Worm (Caenorhabditis elegans) whole organism, L1 larva: Measurements from ENCODE around the gene C45G9.6.

ENCODE experiments used
- C16A3.4 ChIP-seq: fragments of 150-350 bp; optimal IDR thresholded peaks from 2 replicates; lab custom pipeline; 2014; ENCODE audit warnings: missing biosample characterization, missing genetic modification characterization
- C34B4.2 ChIP-seq: sonication (generic microtip); optimal IDR thresholded peaks from 2 replicates; lab custom pipeline; 2017; ENCODE audit warnings: mild to moderate bottlenecking, missing genetic modification characterization, missing compliant biosample characterization
- Y116A8C.19 ChIP-seq: sonication (generic microtip); optimal IDR thresholded peaks from 2 replicates; lab custom pipeline; 2016; ENCODE audit warnings: missing compliant biosample characterization, missing genetic modification characterization, borderline replicate concordance
- aha-1 ChIP-seq: fragments of 150-350 bp; optimal IDR thresholded peaks from 2 replicates; lab custom pipeline; 2014; ENCODE audit warnings: missing biosample characterization, missing genetic modification characterization
- alr-1 ChIP-seq: fragments of 200-800 bp; sonication (Bioruptor generic); optimal IDR thresholded peaks from 2 replicates; lab custom pipeline; 2018; ENCODE audit warnings: borderline replicate concordance, mild to moderate bottlenecking, missing genetic modification characterization, missing compliant biosample characterization
- ama-1 ChIP-seq: fragments of 150-350 bp; optimal IDR thresholded peaks from 2 replicates; lab custom pipeline; 2014
- ceh-8 ChIP-seq: fragments of 200-800 bp; sonication (Bioruptor generic); optimal IDR thresholded peaks from 2 replicates; lab custom pipeline; 2018; ENCODE audit warnings: mild to moderate bottlenecking, missing genetic modification characterization, moderate library complexity, missing compliant biosample characterization
- ceh-82 ChIP-seq, 3 experiments: fragments of 150-350 bp in 1 of 3; sonication (generic microtip) in 2 of 3; optimal IDR thresholded peaks; 2 replicates each; lab custom pipeline; 2014 to 2017; ENCODE audit warnings: missing biosample characterization in 3 of 3, missing genetic modification characterization in 3 of 3
- ceh-88 ChIP-seq: fragments of 200-800 bp; sonication (Bioruptor generic); IDR thresholded peaks from 2 replicates; pipeline ENCODE4 v1.3.6; 2022; ENCODE audit warnings: missing genetic modification characterization, missing compliant biosample characterization
- dpl-1 ChIP-seq, 3 experiments: fragments of 150-350 bp in 2 of 3; sonication (generic microtip) in 1 of 3; optimal IDR thresholded peaks; 2 replicates each; lab custom pipeline; 2014 to 2017; ENCODE audit warnings: missing biosample characterization in 3 of 3, missing genetic modification characterization in 3 of 3, missing genetic modification reagents in 3 of 3
- dsc-1 ChIP-seq: sonication (generic microtip); optimal IDR thresholded peaks from 2 replicates; lab custom pipeline; 2016; ENCODE audit warnings: mild to moderate bottlenecking, missing genetic modification characterization, missing compliant biosample characterization
- efl-3 ChIP-seq: fragments of 200-800 bp; sonication (Bioruptor generic); optimal IDR thresholded peaks from 2 replicates; lab custom pipeline; 2018; ENCODE audit warnings: mild to moderate bottlenecking, missing genetic modification characterization, missing compliant biosample characterization
- egl-13 ChIP-seq: sonication (generic microtip); optimal IDR thresholded peaks from 2 replicates; lab custom pipeline; 2016; ENCODE audit warnings: missing genotype, missing genetic modification reagents, missing genetic modification characterization, missing compliant biosample characterization
- egl-27 ChIP-seq, 2 experiments: fragments of 150-350 bp in 1 of 2; sonication (generic microtip); optimal IDR thresholded peaks; 3 replicates each; lab custom pipeline; 2017 to 2018; ENCODE audit warnings: missing biosample characterization in 2 of 2, missing genetic modification characterization in 2 of 2, missing genetic modification reagents in 2 of 2
- elt-2 ChIP-seq: sonication (generic microtip); optimal IDR thresholded peaks from 2 replicates; lab custom pipeline; 2016; ENCODE audit warnings: missing genetic modification characterization, mild to moderate bottlenecking, inconsistent platforms, missing compliant biosample characterization, missing genetic modification reagents
- elt-3 ChIP-seq, 6 experiments: fragments of 150-350 bp in 1 of 6; sonication (generic microtip); optimal IDR thresholded peaks; 2 replicates each; lab custom pipeline; 2017 to 2018; ENCODE audit warnings: missing biosample characterization in 6 of 6, missing genetic modification characterization in 6 of 6, inconsistent platforms in 1 of 6
- fkh-10 ChIP-seq: sonication (generic microtip); optimal IDR thresholded peaks from 2 replicates; lab custom pipeline; 2017; ENCODE audit warnings: missing biosample characterization, missing genetic modification reagents, missing genetic modification characterization
- fkh-4 ChIP-seq: sonication (generic microtip); optimal IDR thresholded peaks from 2 replicates; lab custom pipeline; 2016; ENCODE audit warnings: missing compliant biosample characterization, missing genetic modification characterization, borderline replicate concordance
- grh-1 ChIP-seq: fragments of 200-800 bp; sonication (Bioruptor generic); IDR thresholded peaks from 2 replicates; pipeline ENCODE4 v1.3.6; 2022; ENCODE audit warnings: missing genetic modification reagents, missing genetic modification characterization, missing compliant biosample characterization
- hlh-4 ChIP-seq: sonication (generic microtip); optimal IDR thresholded peaks from 2 replicates; lab custom pipeline; 2016; ENCODE audit warnings: mild to moderate bottlenecking, missing genetic modification characterization, missing compliant biosample characterization
- irx-1 ChIP-seq: sonication (generic microtip); optimal IDR thresholded peaks from 2 replicates; lab custom pipeline; 2016; ENCODE audit warnings: missing genetic modification characterization, missing compliant biosample characterization
- isw-1 ChIP-seq: fragments of 200-800 bp; sonication (Bioruptor generic); IDR thresholded peaks from 2 replicates; pipeline ENCODE4 v1.3.6; 2022; ENCODE audit warnings: missing genetic modification characterization, missing compliant biosample characterization
- jun-1 ChIP-seq: fragments of 150-350 bp; optimal IDR thresholded peaks from 2 replicates; lab custom pipeline; 2014; ENCODE audit warnings: missing biosample characterization, missing genetic modification reagents, missing genetic modification characterization
- lin-13 ChIP-seq: fragments of 150-350 bp; optimal IDR thresholded peaks from 2 replicates; lab custom pipeline; 2014; ENCODE audit warnings: missing biosample characterization, missing genetic modification reagents, missing genetic modification characterization
- lin-14 ChIP-seq: fragments of 200-800 bp; sonication (Bioruptor generic); optimal IDR thresholded peaks from 2 replicates; lab custom pipeline; 2018; ENCODE audit warnings: mild to moderate bottlenecking, missing genetic modification characterization, moderate library complexity, missing compliant biosample characterization
- lin-35 ChIP-seq, 2 experiments: fragments of 150-350 bp; optimal IDR thresholded peaks; 2 replicates each; lab custom pipeline; 2014; ENCODE audit warnings: missing biosample characterization in 2 of 2, missing genetic modification characterization in 2 of 2, missing genetic modification reagents in 2 of 2
- lin-39 ChIP-seq: fragments of 150-350 bp; optimal IDR thresholded peaks from 2 replicates; lab custom pipeline; 2014; ENCODE audit warnings: missing biosample characterization, missing genetic modification reagents, missing genetic modification characterization
- mab-9 ChIP-seq: fragments of 200-800 bp; sonication (Bioruptor generic); IDR thresholded peaks from 2 replicates; pipeline ENCODE4 v1.3.6; 2022; ENCODE audit warnings: missing genetic modification reagents, missing genetic modification characterization, missing compliant biosample characterization
- nhr-11 ChIP-seq: fragments of 150-350 bp; optimal IDR thresholded peaks from 2 replicates; lab custom pipeline; 2014; ENCODE audit warnings: missing biosample characterization, missing genetic modification characterization
- nhr-20 ChIP-seq: sonication (generic microtip); optimal IDR thresholded peaks from 2 replicates; lab custom pipeline; 2016; ENCODE audit warnings: mild to moderate bottlenecking, missing genetic modification characterization, missing compliant biosample characterization
- nhr-76 ChIP-seq: sonication (generic microtip); optimal IDR thresholded peaks from 2 replicates; lab custom pipeline; 2017; ENCODE audit warnings: missing biosample characterization, missing genetic modification characterization
- nhr-77 ChIP-seq: fragments of 150-350 bp; optimal IDR thresholded peaks from 2 replicates; lab custom pipeline; 2014; ENCODE audit warnings: missing biosample characterization, missing genetic modification characterization
- nhr-84 ChIP-seq: sonication (generic microtip); optimal IDR thresholded peaks from 2 replicates; lab custom pipeline; 2017; ENCODE audit warnings: missing biosample characterization, missing genetic modification characterization
- nhr-85 ChIP-seq: sonication (generic microtip); peaks from one replicate; lab custom pipeline; 2016; ENCODE audit warnings: missing genetic modification characterization, inconsistent platforms, missing compliant biosample characterization
- nhr-90 ChIP-seq: sonication (generic microtip); optimal IDR thresholded peaks from 2 replicates; lab custom pipeline; 2016; ENCODE audit warnings: mild to moderate bottlenecking, missing genetic modification characterization, missing compliant biosample characterization; ENCODE audit not compliant: poor library complexity
- pag-3 ChIP-seq: sonication (generic microtip); optimal IDR thresholded peaks from 2 replicates; lab custom pipeline; 2017; ENCODE audit warnings: missing genetic modification characterization, mild to moderate bottlenecking, missing compliant biosample characterization, antibody characterized with exemption, borderline replicate concordance; ENCODE audit not compliant: insufficient read depth
- snpc-4 ChIP-seq: fragments of 150-350 bp; optimal IDR thresholded peaks from 2 replicates; lab custom pipeline; 2014; ENCODE audit warnings: missing biosample characterization, missing genetic modification characterization
- snu-23 ChIP-seq: sonication (generic microtip); optimal IDR thresholded peaks from 2 replicates; lab custom pipeline; 2016; ENCODE audit warnings: missing genetic modification characterization, missing compliant biosample characterization
- sox-4 ChIP-seq: sonication (generic microtip); optimal IDR thresholded peaks from 2 replicates; lab custom pipeline; 2016; ENCODE audit warnings: missing genetic modification characterization, missing compliant biosample characterization
- sptf-1 ChIP-seq: fragments of 150-350 bp; optimal IDR thresholded peaks from 2 replicates; lab custom pipeline; 2014; ENCODE audit warnings: missing biosample characterization, missing genetic modification characterization
- sup-37 ChIP-seq: fragments of 200-800 bp; sonication (Bioruptor generic); optimal IDR thresholded peaks from 2 replicates; lab custom pipeline; 2018; ENCODE audit warnings: mild to moderate bottlenecking, missing genetic modification characterization, missing compliant biosample characterization
- swsn-7 ChIP-seq: sonication (generic microtip); optimal IDR thresholded peaks from 2 replicates; lab custom pipeline; 2016; ENCODE audit warnings: missing genetic modification characterization, missing compliant biosample characterization
- tbx-2 ChIP-seq: sonication (generic microtip); optimal IDR thresholded peaks from 2 replicates; lab custom pipeline; 2016; ENCODE audit warnings: missing genetic modification characterization, missing compliant biosample characterization
- unc-130 ChIP-seq: fragments of 150-350 bp; optimal IDR thresholded peaks from 2 replicates; lab custom pipeline; 2017; ENCODE audit warnings: missing biosample characterization, missing genetic modification characterization, inconsistent platforms
- unc-62 ChIP-seq: fragments of 150-350 bp; optimal IDR thresholded peaks from 2 replicates; lab custom pipeline; 2014; ENCODE audit warnings: missing biosample characterization, missing genetic modification reagents, missing genetic modification characterization
- zag-1 ChIP-seq: fragments of 150-350 bp; optimal IDR thresholded peaks from 2 replicates; lab custom pipeline; 2014; ENCODE audit warnings: missing biosample characterization, missing genetic modification characterization
- ztf-11 ChIP-seq, 2 experiments: sonication (generic microtip); optimal IDR thresholded peaks; 2 replicates each; lab custom pipeline; 2016 to 2017; ENCODE audit warnings: missing genetic modification characterization in 2 of 2, missing biosample characterization in 1 of 2, missing compliant biosample characterization in 1 of 2
- ztf-4 ChIP-seq: fragments of 150-350 bp; optimal IDR thresholded peaks from 2 replicates; lab custom pipeline; 2014; ENCODE audit warnings: missing biosample characterization, missing genetic modification characterization

The C45G9.6 gene

DNA sequence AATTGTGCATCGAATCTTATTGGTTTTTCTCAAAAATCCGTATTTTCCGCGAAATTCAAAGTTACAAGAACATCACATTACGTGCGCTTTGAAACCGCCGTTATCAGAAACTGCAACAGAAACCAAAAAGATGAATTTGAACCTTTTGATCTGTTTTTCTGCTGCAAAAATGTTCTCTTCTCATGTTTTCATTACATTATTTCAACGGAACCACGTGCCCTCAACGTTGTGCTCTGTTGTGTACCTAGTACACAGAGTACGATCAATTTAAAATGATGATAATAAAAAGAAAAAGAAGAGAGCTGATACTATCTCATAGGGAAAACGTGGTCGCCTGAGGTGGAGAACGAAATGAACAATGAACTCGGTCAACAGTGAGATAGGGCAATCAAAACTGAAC, 41.8 kb downstream of the C45G9.6 start (continued):
- peak; percentile 96 for TF ChIP-seq nhr-20 (tag; lab: Kevin White, UChicago)
- no peak for TF ChIP-seq ama-1 (lab: Kevin White, UChicago)
- TF ChIP-seq dpl-1 (GFP tag; optimal IDR thresholded peaks at IDR 0.05; lab: Kevin White, UChicago): peak in 2 of 3 experiments; percentile 36 to 56

DNA sequence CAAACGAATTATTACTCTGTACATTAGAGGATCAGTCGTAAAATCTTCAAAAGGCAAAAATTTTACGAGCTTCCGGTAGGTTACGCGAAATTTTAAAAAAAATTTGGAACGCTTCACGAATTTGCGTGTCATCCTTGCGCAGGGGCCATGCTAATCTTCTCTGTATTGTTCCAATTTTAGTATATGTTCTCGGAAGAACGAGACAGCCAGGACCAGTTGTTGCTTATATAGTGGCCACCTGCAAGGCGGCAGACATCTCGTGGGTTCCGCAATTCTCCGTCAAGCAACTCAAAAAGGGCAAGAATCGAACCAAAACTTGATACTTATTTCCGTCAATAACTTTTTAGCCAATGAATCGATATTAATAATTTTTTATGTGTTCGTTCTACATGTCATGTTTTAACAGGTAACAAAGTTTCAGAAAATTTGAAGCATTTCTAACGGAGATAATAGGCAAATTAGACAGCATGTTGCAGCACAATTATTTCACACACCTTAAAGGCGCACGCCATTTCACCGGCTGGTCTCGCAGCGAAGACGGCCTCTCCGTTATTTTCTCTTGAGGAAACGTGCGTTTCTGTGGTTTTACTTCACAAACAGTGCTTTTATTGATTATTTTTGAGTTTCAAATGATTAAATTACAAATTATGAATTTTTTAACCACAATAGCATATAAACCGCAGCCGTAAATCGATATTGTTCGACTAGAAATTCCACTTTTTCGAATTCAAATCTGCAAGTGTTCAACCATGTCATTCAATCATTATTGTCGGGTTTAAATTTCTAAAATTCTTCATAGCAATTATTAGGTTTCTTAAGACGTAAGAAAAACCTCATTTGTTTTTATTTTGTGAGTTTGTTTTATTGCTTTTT, 44.7 kb downstream of the C45G9.6 start:
- TF ChIP-seq irx-1 (tag; lab: Kevin White, UChicago) (peak; percentile 83), isw-1 (GFP tag; lab: Robert Waterston, UW) (peak; percentile 65), snpc-4 (peak; percentile 99), nhr-77 (tag; lab: Kevin White, UChicago) (peak; percentile 53), egl-27 (tag; optimal IDR thresholded peaks at IDR 0.05; lab: Kevin White, UChicago) (no peak), unc-130 (tag; lab: Kevin White, UChicago) (peak; percentile 26), lin-35 (GFP tag; optimal IDR thresholded peaks at IDR 0.05; lab: Kevin White, UChicago) (peak; percentile 65 to 76), fkh-10 (GFP tag; lab: Kevin White, UChicago) (peak; percentile 58), ceh-88 (GFP tag; lab: Robert Waterston, UW) (peak; percentile 82), nhr-84 (tag; lab: Kevin White, UChicago) (no peak), pag-3 (no peak), efl-3 (GFP tag; lab: Kevin White, UChicago) (peak; percentile 64), egl-13 (tag; lab: Kevin White, UChicago) (peak; percentile 88), ama-1 (lab: Kevin White, UChicago) (peak; percentile 77), elt-3 (tag; optimal IDR thresholded peaks at IDR 0.05; lab: Kevin White, UChicago) (peak in 5 of 6 experiments; percentile 1 to 41 (median 39)), swsn-7 (tag; lab: Kevin White, UChicago) (peak; percentile 91), lin-14 (GFP tag; lab: Kevin White, UChicago) (peak; percentile 87), aha-1 (tag; lab: Kevin White, UChicago) (peak; percentile 41), unc-62 (GFP tag; lab: Kevin White, UChicago) (no peak), sptf-1 (tag; lab: Kevin White, UChicago) (no peak), sox-4 (tag; lab: Kevin White, UChicago) (peak; percentile 80), mab-9 (peak; percentile 78), fkh-4 (peak; percentile 43), ztf-4 (tag; lab: Kevin White, UChicago) (peak; percentile 84), nhr-11 (tag; lab: Kevin White, UChicago) (no peak), alr-1 (tag; lab: Kevin White, UChicago) (no peak), Y116A8C.19 (no peak), nhr-76 (tag; lab: Kevin White, UChicago) (no peak), nhr-85 (tag; lab: Kevin White, UChicago) (peak; percentile 97), C34B4.2 (tag; lab: Kevin White, UChicago) (peak; percentile 15), nhr-90 (tag; lab: Kevin White, UChicago) (peak; percentile 92), sup-37 (GFP tag; lab: Kevin White, UChicago) (peak; percentile 63), C16A3.4 (tag; lab: Kevin White, UChicago) (peak; percentile 51), ztf-11 (tag; optimal IDR thresholded peaks at IDR 0.05; lab: Kevin White, UChicago) (peak in 1 of 2 experiments; percentile 84), zag-1 (no peak), tbx-2 (tag; lab: Kevin White, UChicago) (peak; percentile 89), elt-2 (tag; lab: Kevin White, UChicago) (peak; percentile 77), hlh-4 (tag; lab: Kevin White, UChicago) (peak; percentile 10), jun-1 (tag; lab: Kevin White, UChicago) (peak; percentile 63), snu-23 (peak; percentile 91), dsc-1 (tag; lab: Kevin White, UChicago) (peak; percentile 87), lin-13 (GFP tag; lab: Kevin White, UChicago) (peak; percentile 57), ceh-8 (peak; percentile 82), lin-39 (tag; lab: Kevin White, UChicago) (peak; percentile 68), ceh-82 (tag; optimal IDR thresholded peaks at IDR 0.05; lab: Kevin White, UChicago) (peak; percentile 3 to 90 (median 89)), grh-1 (GFP tag; lab: Robert Waterston, UW) (peak; percentile 82)
